Worm (Caenorhabditis elegans) whole organism, young adult: ENCODE results near the gene srbc-34.

Source experiments
- B0336.3 ChIP-seq: fragments of 200-800 bp; sonication (Bioruptor generic); IDR thresholded peaks from 2 replicates; pipeline ENCODE4 v1.3.6; 2022; ENCODE audit warnings: missing genetic modification characterization, missing compliant biosample characterization
- D2030.7 ChIP-seq: fragments of 200-800 bp; sonication (Bioruptor generic); IDR thresholded peaks from 2 replicates; pipeline ENCODE4 v1.3.6; 2022; ENCODE audit warnings: missing genetic modification reagents, missing genetic modification characterization, missing compliant biosample characterization
- F33H1.4 ChIP-seq: fragments of 200-800 bp; sonication (Bioruptor generic); IDR thresholded peaks from 2 replicates; pipeline ENCODE4 v1.3.6; 2022; ENCODE audit warnings: missing genetic modification reagents, missing genetic modification characterization, missing compliant biosample characterization
- F49E8.2 ChIP-seq: sonication (generic microtip); optimal IDR thresholded peaks from 3 replicates; lab custom pipeline; 2017; ENCODE audit warnings: missing genetic modification characterization, mild to moderate bottlenecking, missing compliant biosample characterization, antibody characterized with exemption, moderate library complexity; ENCODE audit not compliant: insufficient read depth
- F55B11.4 ChIP-seq: sonication (generic microtip); optimal IDR thresholded peaks from 2 replicates; lab custom pipeline; 2016; ENCODE audit warnings: missing compliant biosample characterization, missing genetic modification characterization, borderline replicate concordance; ENCODE audit not compliant: insufficient read depth
- Y53F4B.3 ChIP-seq: fragments of 200-800 bp; sonication (Bioruptor generic); IDR thresholded peaks from 2 replicates; pipeline ENCODE4 v1.3.6; 2022; ENCODE audit warnings: missing genetic modification reagents, missing genetic modification characterization, missing compliant biosample characterization
- Y53G8AR.9 ChIP-seq: fragments of 200-800 bp; sonication (Bioruptor generic); conservative IDR thresholded peaks from 2 replicates; pipeline ENCODE4 v1.3.6; 2022; ENCODE audit warnings: missing genetic modification reagents, missing genetic modification characterization, missing compliant biosample characterization
- Y67H2A.10 ChIP-seq: fragments of 200-800 bp; sonication (Bioruptor generic); conservative IDR thresholded peaks from 2 replicates; pipeline ENCODE4 v1.3.6; 2022; ENCODE audit warnings: missing genetic modification reagents, missing genetic modification characterization, missing compliant biosample characterization
- atf-7 ChIP-seq: sonication (generic microtip); optimal IDR thresholded peaks from 2 replicates; lab custom pipeline; 2017; ENCODE audit warnings: mild to moderate bottlenecking, missing genetic modification characterization, missing compliant biosample characterization
- athp-1 ChIP-seq: sonication (generic microtip); optimal IDR thresholded peaks from 2 replicates; lab custom pipeline; 2017; ENCODE audit warnings: mild to moderate bottlenecking, missing genetic modification characterization, missing compliant biosample characterization
- attf-5 ChIP-seq: fragments of 200-800 bp; sonication (Bioruptor generic); optimal IDR thresholded peaks from 2 replicates; lab custom pipeline; 2018; ENCODE audit warnings: mild to moderate bottlenecking, missing genetic modification characterization, missing compliant biosample characterization
- attf-6 ChIP-seq: fragments of 200-800 bp; sonication (Bioruptor generic); IDR thresholded peaks from 2 replicates; pipeline ENCODE4 v1.3.6; 2022; ENCODE audit warnings: missing genetic modification reagents, missing genetic modification characterization, missing compliant biosample characterization
- bed-1 ChIP-seq: fragments of 200-800 bp; sonication (Bioruptor generic); IDR thresholded peaks from 2 replicates; pipeline ENCODE4 v1.3.6; 2022; ENCODE audit warnings: missing genetic modification reagents, missing genetic modification characterization, missing compliant biosample characterization
- cebp-1 ChIP-seq, 2 experiments: fragments of 200-800 bp in 1 of 2; sonication (Bioruptor generic) in 1 of 2; sonication (generic microtip) in 1 of 2; IDR thresholded peaks in 1 of 2; optimal IDR thresholded peaks in 1 of 2; 2 replicates each; pipeline versions ENCODE4 v1.3.6 to Lab custom; 2017 to 2022; ENCODE audit warnings: missing compliant biosample characterization in 2 of 2, missing genetic modification characterization in 2 of 2, mild to moderate bottlenecking in 1 of 2, missing genetic modification reagents in 1 of 2, moderate library complexity in 1 of 2
- ceh-91 ChIP-seq: fragments of 200-800 bp; sonication (Bioruptor generic); IDR thresholded peaks from 2 replicates; pipeline ENCODE4 v1.3.6; 2022; ENCODE audit warnings: missing genetic modification reagents, missing genetic modification characterization, missing compliant biosample characterization
- dox-1 ChIP-seq: fragments of 200-800 bp; sonication (Bioruptor generic); IDR thresholded peaks from 2 replicates; pipeline ENCODE4 v1.3.6; 2022; ENCODE audit warnings: missing genetic modification reagents, missing genetic modification characterization, missing compliant biosample characterization
- egrh-3 ChIP-seq: fragments of 200-800 bp; sonication (Bioruptor generic); IDR thresholded peaks from 2 replicates; pipeline ENCODE4 v1.3.6; 2022; ENCODE audit warnings: missing genetic modification reagents, missing genetic modification characterization, missing compliant biosample characterization
- fkh-3 ChIP-seq: sonication (generic microtip); optimal IDR thresholded peaks from 2 replicates; lab custom pipeline; 2016; ENCODE audit warnings: mild to moderate bottlenecking, missing genetic modification characterization, missing compliant biosample characterization
- hmg-20 ChIP-seq: fragments of 200-800 bp; sonication (Bioruptor generic); IDR thresholded peaks from 2 replicates; pipeline ENCODE4 v1.3.6; 2022; ENCODE audit warnings: missing genetic modification reagents, missing genetic modification characterization, missing compliant biosample characterization
- hsf-1 ChIP-seq: fragments of 200-800 bp; sonication (Bioruptor generic); IDR thresholded peaks from 2 replicates; pipeline ENCODE4 v1.3.6; 2022; ENCODE audit warnings: missing genetic modification reagents, missing genetic modification characterization, missing compliant biosample characterization
- let-526 ChIP-seq: fragments of 200-800 bp; sonication (Bioruptor generic); IDR thresholded peaks from 2 replicates; pipeline ENCODE4 v1.3.6; 2022; ENCODE audit warnings: missing genetic modification reagents, missing genetic modification characterization, missing compliant biosample characterization
- lsl-1 ChIP-seq: fragments of 200-800 bp; sonication (Bioruptor generic); optimal IDR thresholded peaks from 2 replicates; lab custom pipeline; 2018; ENCODE audit warnings: mild to moderate bottlenecking, missing genetic modification characterization, moderate library complexity, missing compliant biosample characterization
- lsy-27 ChIP-seq: sonication (generic microtip); optimal IDR thresholded peaks from 2 replicates; lab custom pipeline; 2017; ENCODE audit warnings: missing genetic modification characterization, mild to moderate bottlenecking, missing compliant biosample characterization, antibody characterized with exemption, missing genotype, borderline replicate concordance; ENCODE audit not compliant: insufficient read depth
- madf-10 ChIP-seq: sonication (generic microtip); optimal IDR thresholded peaks from 2 replicates; lab custom pipeline; 2016; ENCODE audit warnings: mild to moderate bottlenecking, missing genetic modification characterization, missing compliant biosample characterization
- madf-6 ChIP-seq: fragments of 200-800 bp; sonication (Bioruptor generic); IDR thresholded peaks from 2 replicates; pipeline ENCODE4 v1.3.6; 2022; ENCODE audit warnings: missing genetic modification reagents, missing genetic modification characterization, missing compliant biosample characterization
- mxl-1 ChIP-seq: sonication (generic microtip); optimal IDR thresholded peaks from 2 replicates; lab custom pipeline; 2016; ENCODE audit warnings: missing genetic modification characterization, missing compliant biosample characterization
- nhr-120 ChIP-seq: fragments of 200-800 bp; sonication (Bioruptor generic); IDR thresholded peaks from 2 replicates; pipeline ENCODE4 v1.3.6; 2022; ENCODE audit warnings: missing genetic modification characterization, missing compliant biosample characterization
- rcor-1 ChIP-seq: fragments of 200-800 bp; sonication (Bioruptor generic); IDR thresholded peaks from 2 replicates; pipeline ENCODE4 v1.3.6; 2022; ENCODE audit warnings: missing genetic modification reagents, missing genetic modification characterization, missing compliant biosample characterization
- repo-1 ChIP-seq: sonication (generic microtip); optimal IDR thresholded peaks from 2 replicates; lab custom pipeline; 2017; ENCODE audit warnings: mild to moderate bottlenecking, missing genetic modification characterization, missing compliant biosample characterization
- tlf-1 ChIP-seq: fragments of 200-800 bp; sonication (Bioruptor generic); optimal IDR thresholded peaks from 2 replicates; lab custom pipeline; 2018; ENCODE audit warnings: mild to moderate bottlenecking, missing genetic modification characterization, missing compliant biosample characterization
- unc-130 ChIP-seq: sonication (generic microtip); optimal IDR thresholded peaks from 2 replicates; lab custom pipeline; 2016; ENCODE audit warnings: missing genetic modification reagents, missing genetic modification characterization, missing compliant biosample characterization
- unc-62 ChIP-seq: fragments of 150-350 bp; optimal IDR thresholded peaks from 2 replicates; lab custom pipeline; 2014; ENCODE audit warnings: missing biosample characterization, missing genetic modification reagents, missing genetic modification characterization
- zfh-2 ChIP-seq: fragments of 200-800 bp; sonication (Bioruptor generic); conservative IDR thresholded peaks from 2 replicates; pipeline ENCODE4 v1.3.6; 2022; ENCODE audit warnings: missing genetic modification reagents, missing genetic modification characterization, missing compliant biosample characterization
- ztf-25 ChIP-seq: fragments of 200-800 bp; sonication (Bioruptor generic); IDR thresholded peaks from 2 replicates; pipeline ENCODE4 v1.3.6; 2022; ENCODE audit warnings: missing genetic modification reagents, missing genetic modification characterization, missing compliant biosample characterization
- ztf-6 ChIP-seq: fragments of 200-800 bp; sonication (Bioruptor generic); IDR thresholded peaks from 2 replicates; pipeline ENCODE4 v1.3.6; 2022; ENCODE audit warnings: missing genetic modification reagents, missing genetic modification characterization, missing compliant biosample characterization

srbc-34 gene

ce11 chrV:20192102-20192880 is 13.8 kb upstream of the srbc-34 start, which contains the start of the genes fbxa-115 and Y113G7B.27:
TSS of gene fbxa-115 (minus strand) at chrV:20192152.
TSS of gene Y113G7B.27 (plus strand) at chrV:20192830.
- no peak for TF ChIP-seq F33H1.4 (GFP tag; lab: Robert Waterston, UW)
- no peak for TF ChIP-seq fkh-3 (tag; lab: Kevin White, UChicago)
- no peak for TF ChIP-seq B0336.3 (GFP tag; lab: Robert Waterston, UW)
- no peak for TF ChIP-seq attf-5 (GFP tag; lab: Kevin White, UChicago)
- no peak for TF ChIP-seq unc-130 (GFP tag; lab: Kevin White, UChicago)
- TF ChIP-seq hmg-20 (GFP tag; lab: Robert Waterston, UW): no peak
- TF ChIP-seq repo-1 (tag; lab: Kevin White, UChicago): no peak
- no peak for TF ChIP-seq ztf-6 (GFP tag; lab: Robert Waterston, UW)
- TF ChIP-seq F55B11.4 (tag; lab: Kevin White, UChicago): no peak

ce11 chrV:20195451-20196036 is 10.6 kb upstream of the srbc-34 start, which contains the start of the genes srh-217 and Y113G7B.28:
TSS of gene srh-217 (minus strand) at chrV:20195551.
TSS of gene Y113G7B.28 (plus strand) at chrV:20195986.
- no peak for TF ChIP-seq cebp-1 (GFP tag; IDR thresholded peaks at IDR 0.05; lab: Robert Waterston, UW)
- no peak for TF ChIP-seq cebp-1 (tag; optimal IDR thresholded peaks at IDR 0.05; lab: Kevin White, UChicago)
- TF ChIP-seq Y67H2A.10 (GFP tag; lab: Robert Waterston, UW): no peak
- TF ChIP-seq atf-7 (tag; lab: Kevin White, UChicago): no peak
- TF ChIP-seq fkh-3 (tag; lab: Kevin White, UChicago): no peak
- no peak for TF ChIP-seq Y53G8AR.9 (GFP tag; lab: Robert Waterston, UW)
- TF ChIP-seq dox-1 (GFP tag; lab: Robert Waterston, UW): no peak
- no peak for TF ChIP-seq F55B11.4 (tag; lab: Kevin White, UChicago)
- TF ChIP-seq lsy-27 (tag; lab: Kevin White, UChicago): no peak
- TF ChIP-seq let-526: no peak
- no peak for TF ChIP-seq F49E8.2 (tag; lab: Kevin White, UChicago)
- TF ChIP-seq ceh-91 (GFP tag; lab: Robert Waterston, UW): no peak
- TF ChIP-seq nhr-120 (GFP tag; lab: Robert Waterston, UW): no peak
- no peak for TF ChIP-seq attf-6 (GFP tag; lab: Robert Waterston, UW)
- no peak for TF ChIP-seq athp-1 (tag; lab: Kevin White, UChicago)
- TF ChIP-seq rcor-1 (GFP tag; lab: Robert Waterston, UW): no peak
- no peak for TF ChIP-seq madf-6
- no peak for TF ChIP-seq hsf-1
- TF ChIP-seq zfh-2: no peak
- no peak for TF ChIP-seq Y53F4B.3 (GFP tag; lab: Robert Waterston, UW)
- no peak for TF ChIP-seq mxl-1 (tag; lab: Kevin White, UChicago)

ce11 chrV:20196671-20197070 is 9.4 kb upstream of the srbc-34 start, which contains the start of gene ftr-1:
TSS of gene ftr-1 (plus strand) at chrV:20196971.
- TF ChIP-seq lsl-1 (GFP tag; lab: Kevin White, UChicago) (peak; percentile 51), egrh-3 (GFP tag; lab: Robert Waterston, UW) (no peak)

ce11 chrV:20198954-20199353 is 7.2 kb upstream of the srbc-34 start, which contains the start of gene fog-2:
TSS of gene fog-2 (plus strand) at chrV:20199254.
- TF ChIP-seq D2030.7 (GFP tag; lab: Robert Waterston, UW) (no peak), dox-1 (GFP tag; lab: Robert Waterston, UW) (no peak), unc-62 (GFP tag; lab: Kevin White, UChicago) (no peak), tlf-1 (GFP tag; lab: Kevin White, UChicago) (no peak), nhr-120 (GFP tag; lab: Robert Waterston, UW) (no peak), madf-10 (tag; lab: Kevin White, UChicago) (no peak), rcor-1 (GFP tag; lab: Robert Waterston, UW) (no peak), B0336.3 (GFP tag; lab: Robert Waterston, UW) (no peak), bed-1 (GFP tag; lab: Robert Waterston, UW) (no peak), ztf-25 (GFP tag; lab: Robert Waterston, UW) (no peak)
